Fruit fly (Drosophila melanogaster) whole organism, embryonic: ENCODE results near the gene CG7164.

Experiments
- ATbp ChIP-seq: fragments of 200-800 bp; sonication (Bioruptor generic); optimal IDR thresholded peaks from 2 replicates; lab custom pipeline; 2017; ENCODE audit warnings: missing biosample characterization, mild to moderate bottlenecking, missing genetic modification characterization, missing genetic modification reagents
- B-H2 ChIP-seq: fragments of 200-800 bp; sonication (Bioruptor generic); optimal IDR thresholded peaks from 2 replicates; lab custom pipeline; 2018; ENCODE audit warnings: missing biosample characterization, mild to moderate bottlenecking, missing genetic modification characterization
- CG10431 ChIP-seq: fragments of 200-800 bp; sonication (Bioruptor generic); optimal IDR thresholded peaks from 3 replicates; lab custom pipeline; 2018; ENCODE audit warnings: missing biosample characterization, mild to moderate bottlenecking, missing genetic modification characterization
- CG10565 ChIP-seq: fragments of 200-800 bp; sonication (Bioruptor generic); optimal IDR thresholded peaks from 3 replicates; lab custom pipeline; 2016; ENCODE audit warnings: missing biosample characterization, mild to moderate bottlenecking, missing genetic modification characterization
- CG11085 ChIP-seq: fragments of 200-800 bp; sonication (Bioruptor generic); IDR thresholded peaks from 2 replicates; pipeline ENCODE4 v1.3.6; 2022; ENCODE audit warnings: missing biosample characterization, missing genetic modification characterization
- CG11504 ChIP-seq: fragments of 200-800 bp; sonication (Bioruptor generic); optimal IDR thresholded peaks from 3 replicates; lab custom pipeline; 2019; ENCODE audit warnings: missing biosample characterization, mild to moderate bottlenecking, missing genetic modification characterization, moderate library complexity
- CG1233 ChIP-seq: fragments of 200-800 bp; sonication (Bioruptor generic); optimal IDR thresholded peaks from 4 replicates; lab custom pipeline; 2018; ENCODE audit warnings: missing biosample characterization, mild to moderate bottlenecking, missing genetic modification characterization
- CG12391 ChIP-seq: fragments of 200-800 bp; sonication (Bioruptor generic); optimal IDR thresholded peaks from 3 replicates; lab custom pipeline; 2018; ENCODE audit warnings: missing biosample characterization, mild to moderate bottlenecking, missing genetic modification characterization, moderate library complexity
- CG12744 ChIP-seq: fragments of 200-800 bp; sonication (Bioruptor generic); optimal IDR thresholded peaks from 2 replicates; lab custom pipeline; 2016; ENCODE audit warnings: missing biosample characterization, missing genetic modification characterization
- CG13123 ChIP-seq: fragments of 200-800 bp; sonication (Bioruptor generic); optimal IDR thresholded peaks from 2 replicates; lab custom pipeline; 2016; ENCODE audit warnings: missing biosample characterization, missing genetic modification characterization
- CG13624 ChIP-seq: fragments of 200-800 bp; sonication (Bioruptor generic); optimal IDR thresholded peaks from 2 replicates; lab custom pipeline; 2016; ENCODE audit warnings: missing biosample characterization, missing genetic modification characterization
- CG13775 ChIP-seq: fragments of 200-800 bp; sonication (Bioruptor generic); optimal IDR thresholded peaks from 3 replicates; lab custom pipeline; 2017; ENCODE audit warnings: missing biosample characterization, mild to moderate bottlenecking, missing genetic modification characterization
- CG1603 ChIP-seq: fragments of 200-800 bp; sonication (Bioruptor generic); optimal IDR thresholded peaks from 2 replicates; lab custom pipeline; 2019; ENCODE audit warnings: missing biosample characterization, mild to moderate bottlenecking, missing genetic modification characterization, moderate library complexity
- CG17385 ChIP-seq: fragments of 200-800 bp; sonication (Bioruptor generic); optimal IDR thresholded peaks from 3 replicates; lab custom pipeline; 2018; ENCODE audit warnings: missing biosample characterization, mild to moderate bottlenecking, missing genetic modification characterization
- CG2116 ChIP-seq: fragments of 200-800 bp; sonication (Bioruptor generic); optimal IDR thresholded peaks from 3 replicates; lab custom pipeline; 2018; ENCODE audit warnings: missing biosample characterization, mild to moderate bottlenecking, missing genetic modification characterization
- CG2199 ChIP-seq: fragments of 200-800 bp; sonication (Bioruptor generic); IDR thresholded peaks from 3 replicates; pipeline ENCODE4 v1.3.6; 2022; ENCODE audit warnings: missing biosample characterization, missing genetic modification characterization
- CG31224 ChIP-seq: fragments of 200-800 bp; sonication (Bioruptor generic); IDR thresholded peaks from 2 replicates; pipeline ENCODE4 v1.3.6; 2022; ENCODE audit warnings: missing biosample characterization, missing genetic modification characterization
- CG3407 ChIP-seq: fragments of 200-800 bp; sonication (Bioruptor generic); optimal IDR thresholded peaks from 2 replicates; lab custom pipeline; 2018; ENCODE audit warnings: missing biosample characterization, mild to moderate bottlenecking, missing genetic modification characterization
- CG3838 ChIP-seq: fragments of 200-800 bp; sonication (Bioruptor generic); optimal IDR thresholded peaks from 3 replicates; lab custom pipeline; 2016; ENCODE audit warnings: missing biosample characterization, missing genetic modification characterization
- CG4360 ChIP-seq: fragments of 200-800 bp; sonication (Bioruptor generic); IDR thresholded peaks from 2 replicates; pipeline ENCODE4 v1.3.6; 2022; ENCODE audit warnings: missing biosample characterization, missing genetic modification characterization
- CG43689 ChIP-seq: fragments of 200-800 bp; sonication (Bioruptor generic); IDR thresholded peaks from 2 replicates; pipeline ENCODE4 v1.3.6; 2022; ENCODE audit warnings: missing biosample characterization, missing genetic modification characterization
- CG7963 ChIP-seq: fragments of 200-800 bp; sonication (Bioruptor generic); IDR thresholded peaks from 3 replicates; pipeline ENCODE4 v1.3.6; 2022; ENCODE audit warnings: missing biosample characterization, missing genetic modification characterization; ENCODE audit not compliant: partially characterized antibody
- CG8924 ChIP-seq: fragments of 200-800 bp; optimal IDR thresholded peaks from 3 replicates; lab custom pipeline; 2019; ENCODE audit warnings: missing biosample characterization, mild to moderate bottlenecking, missing genetic modification characterization, moderate library complexity
- Doc3 ChIP-seq: fragments of 200-800 bp; sonication (Bioruptor generic); IDR thresholded peaks from 3 replicates; pipeline ENCODE4 v1.3.6; 2022; ENCODE audit warnings: missing biosample characterization, missing genetic modification characterization; ENCODE audit not compliant: partially characterized antibody
- Fer1 ChIP-seq: fragments of 200-800 bp; sonication (Bioruptor generic); optimal IDR thresholded peaks from 2 replicates; lab custom pipeline; 2017; ENCODE audit warnings: missing biosample characterization, mild to moderate bottlenecking, missing genetic modification characterization
- H2.0 ChIP-seq: fragments of 200-800 bp; sonication (Bioruptor generic); IDR thresholded peaks from 2 replicates; pipeline ENCODE4 v1.3.6; 2022; ENCODE audit warnings: missing biosample characterization, missing genetic modification characterization
- HmgZ ChIP-seq: fragments of 200-800 bp; sonication (Bioruptor generic); optimal IDR thresholded peaks from 2 replicates; lab custom pipeline; 2018; ENCODE audit warnings: missing biosample characterization, mild to moderate bottlenecking, missing genetic modification characterization
- Hsf ChIP-seq: fragments of 200-800 bp; sonication (Bioruptor generic); optimal IDR thresholded peaks from 3 replicates; lab custom pipeline; 2016; ENCODE audit warnings: missing biosample characterization, missing genetic modification characterization
- Lpt ChIP-seq: fragments of >200 bp; optimal IDR thresholded peaks from 2 replicates; lab custom pipeline; 2018; ENCODE audit warnings: missing biosample characterization, missing genetic modification characterization
- MBD-R2 ChIP-seq: fragments of 200-800 bp; sonication (Bioruptor generic); IDR thresholded peaks from 2 replicates; pipeline ENCODE4 v1.3.6; 2022; ENCODE audit warnings: missing biosample characterization, missing genetic modification characterization
- MESR4 ChIP-seq: fragments of 200-800 bp; sonication (Bioruptor generic); optimal IDR thresholded peaks from 2 replicates; lab custom pipeline; 2018; ENCODE audit warnings: missing biosample characterization, mild to moderate bottlenecking, missing genetic modification characterization, moderate library complexity
- NfI ChIP-seq: fragments of 200-800 bp; sonication (Bioruptor generic); optimal IDR thresholded peaks from 3 replicates; lab custom pipeline; 2018; ENCODE audit warnings: missing biosample characterization, mild to moderate bottlenecking, missing genetic modification characterization, moderate library complexity
- Optix ChIP-seq: fragments of 200-800 bp; sonication (Bioruptor generic); IDR thresholded peaks from 3 replicates; pipeline ENCODE4 v1.3.6; 2022; ENCODE audit warnings: missing biosample characterization, missing genetic modification characterization
- TFAM ChIP-seq: fragments of 200-800 bp; sonication (Bioruptor generic); optimal IDR thresholded peaks from 2 replicates; lab custom pipeline; 2017; ENCODE audit warnings: missing biosample characterization, missing genetic modification characterization, inconsistent platforms
- chn ChIP-seq: fragments of 200-800 bp; sonication (Bioruptor generic); optimal IDR thresholded peaks from 2 replicates; lab custom pipeline; 2016; ENCODE audit warnings: missing biosample characterization, missing genetic modification characterization
- fd64A ChIP-seq: fragments of 200-800 bp; sonication (Bioruptor generic); optimal IDR thresholded peaks from 3 replicates; lab custom pipeline; 2018; ENCODE audit warnings: missing biosample characterization, mild to moderate bottlenecking, missing genetic modification characterization
- fd96Cb ChIP-seq: fragments of 200-800 bp; sonication (Bioruptor generic); optimal IDR thresholded peaks from 2 replicates; lab custom pipeline; 2018; ENCODE audit warnings: missing biosample characterization, mild to moderate bottlenecking, missing genetic modification characterization, moderate library complexity
- gfzf ChIP-seq: fragments of 200-800 bp; sonication (Bioruptor generic); optimal IDR thresholded peaks from 2 replicates; lab custom pipeline; 2016; ENCODE audit warnings: missing biosample characterization, mild to moderate bottlenecking, missing genetic modification characterization, moderate library complexity
- hb ChIP-seq: fragments of 200-800 bp; sonication (Bioruptor generic); IDR thresholded peaks from 3 replicates; pipeline ENCODE4 v1.3.6; 2022; ENCODE audit warnings: missing biosample characterization, missing genetic modification characterization; ENCODE audit not compliant: partially characterized antibody
- kay ChIP-seq: fragments of 200-800 bp; sonication (Bioruptor generic); optimal IDR thresholded peaks from 2 replicates; lab custom pipeline; 2016; ENCODE audit warnings: missing biosample characterization, missing genetic modification characterization
- maf-S ChIP-seq: fragments of 200-800 bp; sonication (Bioruptor generic); optimal IDR thresholded peaks from 2 replicates; lab custom pipeline; 2016; ENCODE audit warnings: missing biosample characterization, missing genetic modification characterization
- mirr ChIP-seq: fragments of 200-800 bp; sonication (Bioruptor generic); optimal IDR thresholded peaks from 3 replicates; lab custom pipeline; 2018; ENCODE audit warnings: missing biosample characterization, mild to moderate bottlenecking, missing genetic modification characterization
- org-1 ChIP-seq: fragments of 200-800 bp; sonication (Bioruptor generic); optimal IDR thresholded peaks from 2 replicates; lab custom pipeline; 2017; ENCODE audit warnings: missing biosample characterization, missing genetic modification characterization
- psq ChIP-seq: fragments of 200-800 bp; sonication (Bioruptor generic); optimal IDR thresholded peaks from 2 replicates; lab custom pipeline; 2017; ENCODE audit warnings: missing biosample characterization, missing genetic modification characterization
- sc ChIP-seq, 3 experiments: fragments of >200 bp in 2 of 3; fragments of 200-800 bp in 1 of 3; sonication (Bioruptor generic) in 1 of 3; optimal IDR thresholded peaks; 2 replicates in 2 of 3; 3 replicates in 1 of 3; lab custom pipeline; 2017; ENCODE audit warnings: mild to moderate bottlenecking in 1 of 3, missing biosample characterization in 1 of 3, missing genetic modification characterization in 1 of 3, missing genetic modification reagents in 1 of 3
- slp2 ChIP-seq: fragments of 200-800 bp; sonication (Bioruptor generic); optimal IDR thresholded peaks from 2 replicates; lab custom pipeline; 2016; ENCODE audit warnings: missing biosample characterization, missing genetic modification characterization
- sob ChIP-seq: fragments of 200-800 bp; sonication (Bioruptor generic); IDR thresholded peaks from 2 replicates; pipeline ENCODE4 v1.3.6; 2022; ENCODE audit warnings: missing biosample characterization, missing genetic modification characterization
- sr ChIP-seq: fragments of 200-800 bp; sonication (Bioruptor generic); IDR thresholded peaks from 3 replicates; pipeline ENCODE4 v1.3.6; 2022; ENCODE audit warnings: missing biosample characterization, missing genetic modification characterization
- usp ChIP-seq: fragments of >200 bp; optimal IDR thresholded peaks from 2 replicates; lab custom pipeline; 2017; ENCODE audit warnings: missing biosample characterization, missing genetic modification characterization

Gene CG7164

DNA sequence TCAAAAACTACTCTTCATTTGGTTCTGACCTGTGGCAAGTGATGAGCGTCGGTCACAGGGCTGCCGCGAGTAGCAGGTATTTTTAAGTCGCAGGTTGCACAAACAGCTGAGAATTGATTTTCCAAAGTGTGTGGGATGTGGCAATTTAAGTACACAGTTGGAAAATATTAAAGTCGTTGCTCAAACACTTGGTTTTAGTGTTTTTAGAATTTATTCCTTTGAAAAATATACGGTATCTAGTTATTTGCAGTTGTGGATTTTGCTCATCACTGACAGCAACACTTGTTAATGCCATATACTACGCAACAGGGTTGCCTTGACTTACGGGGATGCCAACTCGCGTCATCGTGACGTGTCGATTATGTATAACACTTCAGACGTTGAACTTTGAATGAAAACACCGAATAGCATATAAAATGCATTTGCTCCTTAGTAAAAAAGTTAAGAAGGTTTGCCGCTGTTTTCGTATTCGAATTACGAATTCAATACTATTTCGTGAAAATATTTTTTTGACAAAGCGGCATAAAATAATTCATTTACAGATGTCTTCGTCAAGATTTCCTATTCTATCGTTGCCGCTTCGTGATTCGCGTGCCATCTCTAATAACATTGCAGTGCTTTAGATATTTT is 18.7 kb downstream of the CG7164 start, which contains the start of the genes Herp and r2d2 (continued):
- TF ChIP-seq slp2 (peak; percentile 94), CG13123 (GFP tag; lab: Kevin White, UChicago) (peak; percentile 76), CG10565 (GFP tag; lab: Kevin White, UChicago) (peak; percentile 74), mirr (peak; percentile 93), CG31224 (GFP tag; lab: Robert Waterston, UW) (peak; percentile 81), kay (GFP tag; lab: Kevin White, UChicago) (peak; percentile 86), usp (GFP tag; lab: Kevin White, UChicago) (no peak), CG3838 (peak; percentile 61), fd64A (peak; percentile 74), CG17385 (GFP tag; lab: Kevin White, UChicago) (peak; percentile 83), B-H2 (GFP tag; lab: Kevin White, UChicago) (peak; percentile 94), TFAM (GFP tag; lab: Kevin White, UChicago) (peak; percentile 50), gfzf (peak; percentile 38), CG43689 (peak; percentile 41; the same call in 1 of the 2 replicates), CG11504 (peak; percentile 90), Doc3 (GFP tag; lab: Robert Waterston, UW) (peak; percentile 82), MESR4 (peak; percentile 3), hb (GFP tag; lab: Robert Waterston, UW) (0 out of 3 replicates have a peak, but pooled peaks have one; percentile 26), ATbp (GFP tag; lab: Kevin White, UChicago) (peak; percentile 67), CG4360 (no peak; the same call in 1 of the 2 replicates), psq (GFP tag; lab: Kevin White, UChicago) (peak; percentile 54), MBD-R2 (GFP tag; lab: Robert Waterston, UW) (peak; percentile 54; the same call in 1 of the 2 replicates), CG12391 (tag; lab: Kevin White, UChicago) (peak; percentile 90), H2.0 (peak; percentile 80), org-1 (peak; percentile 84), CG1603 (tag; lab: Kevin White, UChicago) (peak; percentile 90), CG12744 (GFP tag; lab: Kevin White, UChicago) (peak; percentile 81), sob (peak; percentile 94), Lpt (GFP tag; lab: Kevin White, UChicago) (no peak), CG2116 (peak; percentile 99), CG11085 (GFP tag; lab: Robert Waterston, UW) (peak; percentile 86), fd96Cb (tag; lab: Kevin White, UChicago) (peak; percentile 81), HmgZ (tag; lab: Kevin White, UChicago) (peak; percentile 96), Optix (GFP tag; lab: Robert Waterston, UW) (peak; percentile 88), sc (optimal IDR thresholded peaks at IDR 0.05; lab: Kevin White, UChicago) (no peak), sc (GFP tag; optimal IDR thresholded peaks at IDR 0.05; lab: Kevin White, UChicago) (peak; percentile 58), CG13775 (GFP tag; lab: Kevin White, UChicago) (peak; percentile 93), NfI (GFP tag; lab: Kevin White, UChicago) (peak; percentile 88), CG1233 (GFP tag; lab: Kevin White, UChicago) (peak; percentile 89), Hsf (GFP tag; lab: Kevin White, UChicago) (peak; percentile 93), maf-S (GFP tag; lab: Kevin White, UChicago) (peak; percentile 93), CG10431 (GFP tag; lab: Kevin White, UChicago) (peak; percentile 52), chn (GFP tag; lab: Kevin White, UChicago) (peak; percentile 91), Fer1 (GFP tag; lab: Kevin White, UChicago) (peak; percentile 91), CG13624 (GFP tag; lab: Kevin White, UChicago) (peak; percentile 97), sr (GFP tag; lab: Robert Waterston, UW) (peak; percentile 44; the same call in 1 of the 3 replicates), CG7963 (GFP tag; lab: Robert Waterston, UW) (no peak), CG3407 (GFP tag; lab: Kevin White, UChicago) (peak; percentile 65), CG2199 (0 out of 3 replicates have a peak, but pooled peaks have one; percentile 7), CG8924 (peak; percentile 88)
